Worm (Caenorhabditis elegans) whole organism, mixed stage, embryonic: ENCODE results near the gene rpl-3.

Experiments
- M03D4.4 ChIP-seq: sonication (generic microtip); optimal IDR thresholded peaks from 2 replicates; lab custom pipeline; 2017; ENCODE audit warnings: mild to moderate bottlenecking, missing genetic modification characterization, missing compliant biosample characterization
- ceh-39 ChIP-seq: fragments of 150-350 bp; optimal IDR thresholded peaks from 2 replicates; lab custom pipeline; 2014; ENCODE audit warnings: missing biosample characterization, missing genetic modification characterization
- ceh-83 ChIP-seq: fragments of 200-800 bp; sonication (Bioruptor generic); optimal IDR thresholded peaks from 2 replicates; lab custom pipeline; 2018; ENCODE audit warnings: mild to moderate bottlenecking, missing genetic modification characterization, missing compliant biosample characterization
- ces-1 ChIP-seq: fragments of 150-350 bp; optimal IDR thresholded peaks from 2 replicates; lab custom pipeline; 2014; ENCODE audit warnings: missing biosample characterization, missing genetic modification reagents, missing genetic modification characterization
- cnd-1 ChIP-seq: fragments of 200-800 bp; sonication (Bioruptor generic); optimal IDR thresholded peaks from 2 replicates; lab custom pipeline; 2018; ENCODE audit warnings: mild to moderate bottlenecking, missing genetic modification characterization, missing compliant biosample characterization
- drap-1 ChIP-seq: fragments of 200-800 bp; sonication (Bioruptor generic); optimal IDR thresholded peaks from 3 replicates; lab custom pipeline; 2018; ENCODE audit warnings: mild to moderate bottlenecking, missing genetic modification characterization, missing compliant biosample characterization
- elt-1 ChIP-seq: sonication (generic microtip); optimal IDR thresholded peaks from 2 replicates; lab custom pipeline; 2017; ENCODE audit warnings: missing genetic modification characterization, mild to moderate bottlenecking, missing compliant biosample characterization, antibody characterized with exemption, moderate library complexity, borderline replicate concordance; ENCODE audit not compliant: insufficient read depth
- elt-3 ChIP-seq: fragments of 150-350 bp; optimal IDR thresholded peaks from 2 replicates; lab custom pipeline; 2014; ENCODE audit warnings: missing biosample characterization, missing genetic modification characterization
- flh-1 ChIP-seq: fragments of 200-800 bp; sonication (Bioruptor generic); optimal IDR thresholded peaks from 2 replicates; lab custom pipeline; 2018; ENCODE audit warnings: mild to moderate bottlenecking, missing genetic modification characterization, moderate library complexity, missing compliant biosample characterization
- ham-2 ChIP-seq: fragments of 200-800 bp; sonication (Bioruptor generic); optimal IDR thresholded peaks from 2 replicates; lab custom pipeline; 2018; ENCODE audit warnings: mild to moderate bottlenecking, missing genetic modification characterization, missing compliant biosample characterization
- hlh-1 ChIP-seq: fragments of 150-350 bp; optimal IDR thresholded peaks from 2 replicates; lab custom pipeline; 2014; ENCODE audit warnings: missing biosample characterization, missing genetic modification reagents, missing genetic modification characterization
- lin-13 ChIP-seq: fragments of 150-350 bp; optimal IDR thresholded peaks from 2 replicates; lab custom pipeline; 2014; ENCODE audit warnings: missing biosample characterization, missing genetic modification characterization
- lin-32 ChIP-seq: fragments of 200-800 bp; sonication (Bioruptor generic); optimal IDR thresholded peaks from 2 replicates; lab custom pipeline; 2018; ENCODE audit warnings: mild to moderate bottlenecking, missing genetic modification characterization, missing compliant biosample characterization
- lsy-2 ChIP-seq: fragments of 150-350 bp; optimal IDR thresholded peaks from 2 replicates; lab custom pipeline; 2014; ENCODE audit warnings: missing biosample characterization, missing genetic modification characterization
- mab-5 ChIP-seq: fragments of 150-350 bp; optimal IDR thresholded peaks from 2 replicates; lab custom pipeline; 2014; ENCODE audit warnings: missing biosample characterization, missing genetic modification characterization
- mep-1 ChIP-seq: fragments of 150-350 bp; optimal IDR thresholded peaks from 2 replicates; lab custom pipeline; 2017; ENCODE audit warnings: missing biosample characterization, missing genetic modification reagents, missing genetic modification characterization, inconsistent platforms
- mls-2 ChIP-seq: sonication (generic microtip); optimal IDR thresholded peaks from 2 replicates; lab custom pipeline; 2016; ENCODE audit warnings: mild to moderate bottlenecking, missing genetic modification characterization, moderate library complexity, missing compliant biosample characterization
- nhr-12 ChIP-seq: fragments of 150-350 bp; optimal IDR thresholded peaks from 2 replicates; lab custom pipeline; 2014; ENCODE audit warnings: missing biosample characterization, missing genetic modification characterization
- nhr-2 ChIP-seq: fragments of 150-350 bp; optimal IDR thresholded peaks from 2 replicates; lab custom pipeline; 2014; ENCODE audit warnings: missing biosample characterization, missing genetic modification characterization
- nhr-237 ChIP-seq: fragments of 150-350 bp; optimal IDR thresholded peaks from 2 replicates; lab custom pipeline; 2014; ENCODE audit warnings: missing biosample characterization, missing genetic modification characterization
- nhr-28 ChIP-seq: fragments of 150-350 bp; optimal IDR thresholded peaks from 2 replicates; lab custom pipeline; 2014; ENCODE audit warnings: missing biosample characterization, missing genetic modification characterization
- nhr-76 ChIP-seq: sonication (generic microtip); optimal IDR thresholded peaks from 2 replicates; lab custom pipeline; 2017; ENCODE audit warnings: missing biosample characterization, missing genetic modification characterization
- pha-4 ChIP-seq: fragments of 150-350 bp; optimal IDR thresholded peaks from 2 replicates; lab custom pipeline; 2018; ENCODE audit warnings: missing biosample characterization, missing genetic modification reagents, missing genetic modification characterization
- sem-2 ChIP-seq: fragments of 200-800 bp; sonication (Bioruptor generic); optimal IDR thresholded peaks from 2 replicates; lab custom pipeline; 2018; ENCODE audit warnings: mild to moderate bottlenecking, missing genetic modification characterization, missing compliant biosample characterization
- snpc-4 ChIP-seq: fragments of 150-350 bp; optimal IDR thresholded peaks from 2 replicates; lab custom pipeline; 2014; ENCODE audit warnings: missing biosample characterization, missing genetic modification characterization
- sptf-1 ChIP-seq: sonication (generic microtip); optimal IDR thresholded peaks from 2 replicates; lab custom pipeline; 2017; ENCODE audit warnings: mild to moderate bottlenecking, missing genetic modification characterization, moderate library complexity, missing compliant biosample characterization
- tbx-8 ChIP-seq: fragments of 200-800 bp; sonication (Bioruptor generic); optimal IDR thresholded peaks from 2 replicates; lab custom pipeline; 2018; ENCODE audit warnings: mild to moderate bottlenecking, missing genetic modification characterization, moderate library complexity, missing compliant biosample characterization
- unc-120 ChIP-seq: sonication (generic microtip); optimal IDR thresholded peaks from 2 replicates; lab custom pipeline; 2017; ENCODE audit warnings: missing genetic modification characterization, missing compliant biosample characterization; ENCODE audit not compliant: poor library complexity, severe bottlenecking
- unc-39 ChIP-seq: fragments of 150-350 bp; optimal IDR thresholded peaks from 2 replicates; lab custom pipeline; 2014; ENCODE audit warnings: missing biosample characterization, missing genetic modification characterization
- zip-8 ChIP-seq: fragments of 150-350 bp; optimal IDR thresholded peaks from 2 replicates; lab custom pipeline; 2014; ENCODE audit warnings: missing biosample characterization, missing genetic modification characterization
- ztf-11 ChIP-seq: fragments of 150-350 bp; optimal IDR thresholded peaks from 2 replicates; lab custom pipeline; 2014; ENCODE audit warnings: missing biosample characterization, missing genetic modification characterization

The rpl-3 gene

DNA sequence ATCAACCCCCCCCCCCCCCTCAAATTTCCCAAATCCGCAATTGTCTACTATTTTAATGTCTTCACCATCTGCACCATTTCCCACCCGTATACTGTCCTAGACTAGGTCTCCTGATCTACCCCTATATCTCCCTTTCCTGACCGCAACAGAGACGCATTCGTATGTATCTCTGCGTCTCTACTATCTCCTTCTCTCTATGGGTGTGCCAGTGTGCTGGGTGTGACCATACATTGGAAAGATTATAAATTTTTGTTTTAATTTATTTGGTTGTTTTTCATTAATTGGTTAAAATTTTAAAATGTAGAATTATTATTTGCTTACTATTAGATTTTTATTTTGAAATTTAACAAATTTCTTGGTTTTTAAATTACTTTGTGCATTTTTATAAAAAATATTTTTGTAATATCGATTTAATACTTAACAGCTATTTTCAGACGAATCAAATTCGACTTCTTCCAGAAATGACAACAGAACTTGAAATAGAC, 45.6 kb upstream of the rpl-3 start, which contains the start of gene amx-1:
TSS of gene amx-1 (plus strand) at position 435 of the 485 bp plus-strand sequence.
- TF ChIP-seq cnd-1 (tag; lab: Kevin White, UChicago) (peak; percentile 10), ceh-39 (tag; lab: Kevin White, UChicago) (no peak), nhr-2 (tag; lab: Kevin White, UChicago) (peak; percentile 56), unc-39 (tag; lab: Kevin White, UChicago) (no peak), mab-5 (tag; lab: Kevin White, UChicago) (no peak), ces-1 (peak; percentile 14), hlh-1 (tag; lab: Kevin White, UChicago) (peak; percentile 2), ztf-11 (tag; lab: Kevin White, UChicago) (no peak), elt-1 (peak; percentile 26)
- TF ChIP-seq, all 35 proteins: peak for 5

DNA sequence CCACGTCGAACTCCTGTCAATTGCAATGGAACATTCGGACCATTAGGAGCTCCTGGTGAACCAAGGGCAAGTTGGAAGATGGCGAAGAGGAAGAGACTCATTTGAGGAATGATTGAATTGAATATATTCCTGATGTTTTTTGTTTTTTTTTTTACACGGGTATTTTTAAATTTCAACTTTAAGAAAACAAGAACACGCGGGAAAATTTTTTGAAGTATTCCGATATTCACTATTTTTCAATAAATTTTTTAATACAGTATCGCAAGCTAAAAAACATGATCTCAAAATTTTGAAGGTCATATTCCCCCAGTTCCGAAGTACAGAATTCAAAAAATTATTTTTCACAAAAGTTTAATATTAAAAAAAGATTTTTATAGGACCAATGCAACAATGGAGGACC, 38.5 kb upstream of the rpl-3 start, which contains the start of gene cnnm-5:
TSS of gene cnnm-5 (minus strand) at position 101 of the 400 bp plus-strand sequence.
- no peak for TF ChIP-seq ceh-83 (GFP tag; lab: Kevin White, UChicago)
- no peak for TF ChIP-seq sptf-1 (tag; lab: Kevin White, UChicago)
- TF ChIP-seq tbx-8, result no peak
- no peak for TF ChIP-seq pha-4 (tag; lab: Kevin White, UChicago)
- no peak for TF ChIP-seq nhr-12 (tag; lab: Kevin White, UChicago)
- TF ChIP-seq ham-2 (GFP tag; lab: Kevin White, UChicago), result no peak
- no peak for TF ChIP-seq ces-1
- no peak for TF ChIP-seq snpc-4 (tag; lab: Kevin White, UChicago)
- TF ChIP-seq nhr-2 (tag; lab: Kevin White, UChicago), result no peak
- no peak for TF ChIP-seq lin-32 (GFP tag; lab: Kevin White, UChicago)
- TF ChIP-seq nhr-28 (tag; lab: Kevin White, UChicago), result no peak
- TF ChIP-seq mab-5 (tag; lab: Kevin White, UChicago), result no peak
- no peak for TF ChIP-seq lsy-2 (tag; lab: Kevin White, UChicago)
- no peak for TF ChIP-seq unc-120 (tag; lab: Kevin White, UChicago)
- TF ChIP-seq mep-1, result no peak
- no peak for TF ChIP-seq unc-39 (tag; lab: Kevin White, UChicago)
- TF ChIP-seq, all 35 proteins: peak for 0

DNA sequence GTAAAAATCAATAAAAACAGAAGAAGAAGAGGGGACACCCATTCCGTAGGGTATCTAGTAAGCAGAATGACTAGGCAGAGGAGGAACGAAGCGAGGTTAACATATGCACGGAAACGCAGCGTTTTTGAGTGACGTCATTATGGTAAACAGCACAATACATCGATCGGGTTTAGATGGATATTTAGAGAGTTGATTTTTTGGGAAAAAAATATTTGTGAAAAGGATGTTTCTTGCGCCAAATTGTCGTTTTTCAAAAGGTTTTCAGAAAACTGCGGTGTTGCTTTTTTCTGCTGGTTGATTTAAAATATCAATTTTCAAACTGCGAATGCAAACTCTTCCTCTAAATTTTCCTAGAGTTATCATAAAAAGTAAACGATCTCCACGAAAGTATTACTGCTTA, 36.3 kb upstream of the rpl-3 start, which contains the start of gene C36A4.10:
TSS of gene C36A4.10 (minus strand) at position 101 of the 400 bp plus-strand sequence.
- TF ChIP-seq ceh-39 (tag; lab: Kevin White, UChicago) (no peak), drap-1 (no peak), cnd-1 (tag; lab: Kevin White, UChicago) (peak; percentile 1), zip-8 (tag; lab: Kevin White, UChicago) (peak; percentile 29)
- TF ChIP-seq, all 35 proteins: peak for 2

- TF ChIP-seq lin-13, result no peak
- no peak for TF ChIP-seq mep-1
- no peak for TF ChIP-seq ceh-83 (GFP tag; lab: Kevin White, UChicago)
- no peak for TF ChIP-seq mls-2 (tag; lab: Kevin White, UChicago)
- TF ChIP-seq ceh-39 (tag; lab: Kevin White, UChicago), result no peak
- TF ChIP-seq nhr-2 (tag; lab: Kevin White, UChicago), result no peak
- TF ChIP-seq ztf-11 (tag; lab: Kevin White, UChicago), result no peak
- no peak for TF ChIP-seq hlh-1 (tag; lab: Kevin White, UChicago)
- TF ChIP-seq snpc-4 (tag; lab: Kevin White, UChicago), result no peak
- TF ChIP-seq M03D4.4 (tag; lab: Kevin White, UChicago), result no peak
- TF ChIP-seq nhr-76, result no peak
Measured at ce11 chrIII:3831798-3832197, 35.9 kb upstream of the rpl-3 start.

ce11 chrIII:3832291-3832690, 35.4 kb upstream of the rpl-3 start, which contains the start of gene cyp-25A1:
Gene cyp-25A1 (plus strand): TSS chrIII:3832591.
- TF ChIP-seq elt-3 (tag; lab: Kevin White, UChicago) (no peak), lin-13 (no peak), nhr-12 (tag; lab: Kevin White, UChicago) (no peak), sem-2 (GFP tag; lab: Kevin White, UChicago) (no peak), snpc-4 (tag; lab: Kevin White, UChicago) (no peak), flh-1 (GFP tag; lab: Kevin White, UChicago) (no peak), nhr-237 (tag; lab: Kevin White, UChicago) (no peak)
